Worm (Caenorhabditis elegans): ENCODE data around the gene Y69F12A.1.

Y69F12A.1 gene

DNA sequence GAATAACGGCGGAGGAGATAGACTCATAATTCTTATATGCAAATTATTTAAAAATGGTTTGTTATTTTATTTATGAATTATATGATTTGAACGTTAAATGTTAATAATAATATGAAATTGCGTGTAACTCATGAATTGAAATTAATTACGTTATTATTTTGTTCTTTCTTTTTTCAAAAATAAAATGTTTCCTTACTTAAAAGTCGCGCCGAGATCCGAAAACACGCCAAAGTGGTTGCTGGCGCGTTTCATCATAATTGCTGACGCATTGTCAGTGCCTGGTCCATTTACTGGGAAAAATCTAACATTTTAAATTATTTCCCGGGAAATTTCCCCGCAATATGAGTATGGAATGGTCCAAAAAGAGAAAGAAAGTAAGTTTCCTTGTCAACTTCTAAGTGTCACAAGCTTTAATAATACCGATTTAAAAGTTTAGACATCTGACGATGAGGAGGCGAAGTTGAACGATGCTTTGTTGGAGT, 42.7 kb downstream of the Y69F12A.1 start, which contains the start of the genes C07H6.9 and sap-140 (continued):
- TF ChIP-seq snpc-1.3 (tag; optimal IDR thresholded peaks at IDR 0.05; ENCODE audit: insufficient read depth) (no peak), die-1 (tag; optimal IDR thresholded peaks at IDR 0.05) (no peak), F57A8.1 (GFP tag; optimal IDR thresholded peaks at IDR 0.05) (no peak), ztf-26 (tag; optimal IDR thresholded peaks at IDR 0.05) (no peak), nhr-27 (tag; optimal IDR thresholded peaks at IDR 0.05) (no peak), cebp-1 (GFP tag; IDR thresholded peaks at IDR 0.05) (no peak), cebp-1 (tag; optimal IDR thresholded peaks at IDR 0.05) (peak; percentile 75), nhr-179 (tag; optimal IDR thresholded peaks at IDR 0.05) (no peak), madf-6 (GFP tag; IDR thresholded peaks at IDR 0.05) (peak; percentile 62), nhr-80 (tag; optimal IDR thresholded peaks at IDR 0.05) (peak; percentile 10), F33H1.4 (GFP tag; IDR thresholded peaks at IDR 0.05) (peak; percentile 66), unc-130 (GFP tag; optimal IDR thresholded peaks at IDR 0.05) (no peak), sea-2 (GFP tag; IDR thresholded peaks at IDR 0.05) (no peak), mcd-1 (GFP tag; IDR thresholded peaks at IDR 0.05) (peak; percentile 79), nfya-2 (GFP tag; IDR thresholded peaks at IDR 0.05) (no peak), ceh-58 (GFP tag; IDR thresholded peaks at IDR 0.05) (no peak), tlf-1 (GFP tag; optimal IDR thresholded peaks at IDR 0.05) (peak; percentile 62), ztf-6 (GFP tag; IDR thresholded peaks at IDR 0.05) (no peak), snpc-3.4 (tag; optimal IDR thresholded peaks at IDR 0.05) (peak; percentile 51), rcor-1 (GFP tag; IDR thresholded peaks at IDR 0.05) (0 out of 2 replicates have a peak, but pooled peaks have one; percentile 20)

DNA sequence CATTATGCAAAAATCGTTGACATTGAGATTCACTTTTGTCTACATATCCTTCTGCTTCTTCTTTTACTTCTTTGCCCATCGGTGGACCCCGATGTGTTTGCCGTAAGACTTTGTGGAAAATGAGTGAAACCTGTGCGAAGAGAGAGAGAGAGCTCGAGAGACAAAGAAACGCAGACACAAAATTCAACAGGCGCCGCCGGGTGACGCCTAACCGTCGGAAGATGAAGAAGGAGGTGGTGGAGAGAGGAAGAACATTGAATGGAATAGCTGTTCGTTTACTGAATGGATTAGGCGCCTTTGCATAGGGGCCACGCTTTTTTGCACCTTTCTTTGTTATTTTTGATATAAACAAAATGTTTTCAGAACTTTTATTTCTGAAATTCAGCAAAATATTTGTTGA, 50.2 kb downstream of the Y69F12A.1 start:
- TF ChIP-seq unc-130 (GFP tag; optimal IDR thresholded peaks at IDR 0.05) (no peak), zfh-2 (GFP tag; conservative IDR thresholded peaks at IDR 0.05) (0 out of 2 replicates have a peak, but pooled peaks have one; percentile 31), B0336.3 (GFP tag; IDR thresholded peaks at IDR 0.05) (no peak), C17E4.6 (GFP tag; IDR thresholded peaks at IDR 0.05) (no peak), fkh-3 (tag; optimal IDR thresholded peaks at IDR 0.05) (no peak), lin-35 (GFP tag; optimal IDR thresholded peaks at IDR 0.05) (no peak), T26A5.8 (tag; optimal IDR thresholded peaks at IDR 0.05) (no peak)

Measured in whole organism, young adult.